Worm (Caenorhabditis elegans) whole organism, L3 larva: Measurements from ENCODE around the gene cls-3.

Experiments
- ZK546.5 ChIP-seq: sonication (generic microtip); optimal IDR thresholded peaks from 2 replicates; lab custom pipeline; 2017; ENCODE audit warnings: missing biosample characterization, missing genetic modification characterization
- aly-2 ChIP-seq: fragments of 150-350 bp; optimal IDR thresholded peaks from 2 replicates; lab custom pipeline; 2014; ENCODE audit warnings: missing biosample characterization, missing genetic modification characterization
- ama-1 ChIP-seq: fragments of 150-350 bp; optimal IDR thresholded peaks from 2 replicates; lab custom pipeline; 2018
- ceh-28 ChIP-seq: fragments of 150-350 bp; optimal IDR thresholded peaks from 2 replicates; lab custom pipeline; 2014; ENCODE audit warnings: missing biosample characterization, missing genetic modification reagents, missing genetic modification characterization
- ceh-82 ChIP-seq: fragments of 150-350 bp; optimal IDR thresholded peaks from 2 replicates; lab custom pipeline; 2014; ENCODE audit warnings: missing biosample characterization, missing genetic modification characterization
- daf-12 ChIP-seq: fragments of 150-350 bp; optimal IDR thresholded peaks from 2 replicates; lab custom pipeline; 2014; ENCODE audit warnings: missing biosample characterization, missing genetic modification reagents, missing genetic modification characterization
- egl-27 ChIP-seq: sonication (generic microtip); optimal IDR thresholded peaks from 4 replicates; lab custom pipeline; 2017; ENCODE audit warnings: missing biosample characterization, missing genetic modification reagents, missing genetic modification characterization
- elt-1 ChIP-seq: fragments of 150-350 bp; optimal IDR thresholded peaks from 2 replicates; lab custom pipeline; 2014; ENCODE audit warnings: missing biosample characterization, missing genetic modification characterization
- elt-2 ChIP-seq: sonication (generic microtip); optimal IDR thresholded peaks from 2 replicates; lab custom pipeline; 2016; ENCODE audit warnings: missing genetic modification reagents, mild to moderate bottlenecking, missing genetic modification characterization, missing compliant biosample characterization
- elt-3 ChIP-seq, 3 experiments: fragments of 150-350 bp in 1 of 3; sonication (generic microtip) in 2 of 3; optimal IDR thresholded peaks; 2 replicates in 2 of 3; 4 replicates in 1 of 3; lab custom pipeline; 2014 to 2017; ENCODE audit warnings: missing biosample characterization in 3 of 3, missing genetic modification characterization in 3 of 3
- eor-1 ChIP-seq, 2 experiments: fragments of 150-350 bp; optimal IDR thresholded peaks; 2 replicates each; lab custom pipeline; 2014 to 2018; ENCODE audit warnings: missing biosample characterization in 2 of 2, missing genetic modification characterization in 2 of 2
- fkh-10 ChIP-seq: sonication (generic microtip); optimal IDR thresholded peaks from 2 replicates; lab custom pipeline; 2017; ENCODE audit warnings: missing biosample characterization, missing genetic modification reagents, missing genetic modification characterization
- fkh-2 ChIP-seq: fragments of 150-350 bp; optimal IDR thresholded peaks from 2 replicates; lab custom pipeline; 2014; ENCODE audit warnings: missing biosample characterization, missing genetic modification reagents, missing genetic modification characterization
- fos-1 ChIP-seq: fragments of 150-350 bp; optimal IDR thresholded peaks from 2 replicates; lab custom pipeline; 2014; ENCODE audit warnings: missing biosample characterization, missing genetic modification characterization
- hmg-11 ChIP-seq: sonication (generic microtip); optimal IDR thresholded peaks from 2 replicates; lab custom pipeline; 2016; ENCODE audit warnings: missing genetic modification characterization, missing compliant biosample characterization
- jun-1 ChIP-seq: fragments of 150-350 bp; optimal IDR thresholded peaks from 2 replicates; lab custom pipeline; 2014; ENCODE audit warnings: missing biosample characterization, missing genetic modification reagents, missing genetic modification characterization
- lin-39 ChIP-seq: fragments of 150-350 bp; optimal IDR thresholded peaks from 2 replicates; lab custom pipeline; 2018; ENCODE audit warnings: missing biosample characterization, missing genetic modification reagents, missing genetic modification characterization
- lsy-12 ChIP-seq: sonication (generic microtip); optimal IDR thresholded peaks from 2 replicates; lab custom pipeline; 2016; ENCODE audit warnings: mild to moderate bottlenecking, missing genetic modification characterization, missing compliant biosample characterization
- mdl-1 ChIP-seq: fragments of 150-350 bp; optimal IDR thresholded peaks from 2 replicates; lab custom pipeline; 2014; ENCODE audit warnings: missing biosample characterization, missing genetic modification characterization
- mml-1 ChIP-seq: fragments of 150-350 bp; sonication (generic microtip); optimal IDR thresholded peaks from 3 replicates; lab custom pipeline; 2014; ENCODE audit warnings: missing biosample characterization, missing genetic modification characterization
- nfya-1 ChIP-seq: sonication (generic microtip); optimal IDR thresholded peaks from 2 replicates; lab custom pipeline; 2017; ENCODE audit warnings: missing genetic modification characterization, mild to moderate bottlenecking, missing compliant biosample characterization, antibody characterized with exemption, moderate library complexity; ENCODE audit not compliant: insufficient read depth
- nhr-11 ChIP-seq: fragments of 150-350 bp; optimal IDR thresholded peaks from 2 replicates; lab custom pipeline; 2014; ENCODE audit warnings: missing biosample characterization, missing genetic modification characterization
- nhr-237 ChIP-seq: fragments of 150-350 bp; optimal IDR thresholded peaks from 2 replicates; lab custom pipeline; 2014; ENCODE audit warnings: missing biosample characterization, missing genetic modification characterization
- nhr-25 ChIP-seq: sonication (generic microtip); optimal IDR thresholded peaks from 2 replicates; lab custom pipeline; 2017; ENCODE audit warnings: missing biosample characterization, missing genetic modification characterization
- nhr-28 ChIP-seq: fragments of 150-350 bp; optimal IDR thresholded peaks from 2 replicates; lab custom pipeline; 2014; ENCODE audit warnings: missing biosample characterization, missing genetic modification characterization
- nhr-43 ChIP-seq: sonication (generic microtip); optimal IDR thresholded peaks from 2 replicates; lab custom pipeline; 2016; ENCODE audit warnings: mild to moderate bottlenecking, missing genetic modification characterization, missing compliant biosample characterization; ENCODE audit not compliant: poor library complexity, severe bottlenecking
- nhr-67 ChIP-seq: fragments of 150-350 bp; optimal IDR thresholded peaks from 2 replicates; lab custom pipeline; 2014; ENCODE audit warnings: missing biosample characterization, missing genetic modification characterization
- pha-4 ChIP-seq: fragments of 150-350 bp; optimal IDR thresholded peaks from 2 replicates; lab custom pipeline; 2014; ENCODE audit warnings: missing biosample characterization, missing genetic modification reagents, missing genetic modification characterization
- pqm-1 ChIP-seq: fragments of 150-350 bp; optimal IDR thresholded peaks from 2 replicates; lab custom pipeline; 2017; ENCODE audit warnings: missing biosample characterization, missing genetic modification characterization, inconsistent platforms
- sea-2 ChIP-seq: fragments of 150-350 bp; sonication (generic microtip); optimal IDR thresholded peaks from 4 replicates; lab custom pipeline; 2014; ENCODE audit warnings: missing biosample characterization, missing genetic modification reagents, missing genetic modification characterization
- snpc-4 ChIP-seq: fragments of 150-350 bp; optimal IDR thresholded peaks from 2 replicates; lab custom pipeline; 2014; ENCODE audit warnings: missing biosample characterization, missing genetic modification characterization
- tbx-2 ChIP-seq: sonication (generic microtip); optimal IDR thresholded peaks from 2 replicates; lab custom pipeline; 2016; ENCODE audit warnings: mild to moderate bottlenecking, missing genetic modification characterization, missing compliant biosample characterization
- unc-39 ChIP-seq: sonication (generic microtip); optimal IDR thresholded peaks from 4 replicates; lab custom pipeline; 2017; ENCODE audit warnings: missing biosample characterization, missing genetic modification characterization
- zag-1 ChIP-seq: fragments of 150-350 bp; optimal IDR thresholded peaks from 2 replicates; lab custom pipeline; 2014; ENCODE audit warnings: missing biosample characterization, missing genetic modification characterization
- ztf-11 ChIP-seq: fragments of 150-350 bp; optimal IDR thresholded peaks from 2 replicates; lab custom pipeline; 2014; ENCODE audit warnings: missing biosample characterization, missing genetic modification characterization

Gene cls-3

ce11 chrIII:9206185-9206584 lies 15.3 kb upstream of the cls-3 start, which contains the start of gene ZC84.1:
TSS of gene ZC84.1 (minus strand) at chrIII:9206285.
- no peak for TF ChIP-seq sea-2 (GFP tag; lab: Kevin White, UChicago)
- TF ChIP-seq mdl-1 (tag; lab: Kevin White, UChicago), result no peak
- TF ChIP-seq eor-1 (tag; optimal IDR thresholded peaks at IDR 0.05; lab: Kevin White, UChicago), result no peak
- no peak for TF ChIP-seq elt-1 (tag; lab: Kevin White, UChicago)
- no peak for TF ChIP-seq jun-1 (tag; lab: Kevin White, UChicago)
- no peak for TF ChIP-seq ceh-28 (tag; lab: Kevin White, UChicago)
- no peak for TF ChIP-seq ceh-82 (tag; lab: Kevin White, UChicago)
- TF ChIP-seq daf-12 (tag; lab: Kevin White, UChicago), result no peak
- no peak for TF ChIP-seq lsy-12 (tag; lab: Kevin White, UChicago)
- no peak for TF ChIP-seq nhr-43 (tag; lab: Kevin White, UChicago)

DNA sequence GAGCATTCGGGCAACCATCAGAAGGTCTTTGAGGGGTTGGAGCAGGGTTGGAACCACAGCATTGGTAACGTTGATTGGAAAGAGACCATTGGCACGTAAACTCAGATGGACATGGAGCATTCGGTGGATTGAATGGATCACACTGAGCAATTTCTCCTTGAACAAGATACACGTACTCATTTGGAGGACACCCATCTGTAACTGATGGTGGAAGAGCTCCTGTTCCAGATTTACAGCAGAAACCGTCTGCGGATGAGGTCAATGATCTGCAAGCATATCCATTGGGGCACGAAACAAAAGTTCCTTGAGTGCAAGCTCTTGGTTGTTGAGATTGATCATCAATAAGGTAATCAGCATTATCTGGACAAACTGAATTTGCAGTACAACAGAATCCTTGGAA lies 11.1 kb upstream of the cls-3 start:
- TF ChIP-seq fos-1 (tag; lab: Kevin White, UChicago) (no peak), nhr-28 (tag; lab: Kevin White, UChicago) (no peak), nhr-237 (tag; lab: Kevin White, UChicago) (no peak), fkh-10 (GFP tag; lab: Kevin White, UChicago) (no peak), nhr-25 (tag; lab: Kevin White, UChicago) (no peak), sea-2 (GFP tag; lab: Kevin White, UChicago) (no peak), hmg-11 (tag; lab: Kevin White, UChicago) (no peak), jun-1 (tag; lab: Kevin White, UChicago) (no peak), tbx-2 (tag; lab: Kevin White, UChicago) (no peak), elt-2 (tag; lab: Kevin White, UChicago) (no peak), mml-1 (no peak), lsy-12 (tag; lab: Kevin White, UChicago) (no peak)

- no peak for TF ChIP-seq elt-3 (tag; optimal IDR thresholded peaks at IDR 0.05; lab: Kevin White, UChicago)
- TF ChIP-seq hmg-11 (tag; lab: Kevin White, UChicago), result no peak
- no peak for TF ChIP-seq snpc-4
- TF ChIP-seq fkh-10 (GFP tag; lab: Kevin White, UChicago), result no peak
- TF ChIP-seq lin-39, result no peak
Measured at ce11 chrIII:9199605-9200004, 8.7 kb upstream of the cls-3 start, which contains the start of gene ZC84.6. TSS of gene ZC84.6 (minus strand) at chrIII:9199705.

- TF ChIP-seq fkh-2 (tag; lab: Kevin White, UChicago) (no peak), ama-1 (lab: Kevin White, UChicago) (no peak), nhr-28 (tag; lab: Kevin White, UChicago) (no peak), nhr-43 (tag; lab: Kevin White, UChicago) (no peak), snpc-4 (no peak), ZK546.5 (tag; lab: Kevin White, UChicago) (no peak), nhr-237 (tag; lab: Kevin White, UChicago) (no peak), ztf-11 (no peak), nhr-25 (tag; lab: Kevin White, UChicago) (no peak), unc-39 (tag; lab: Kevin White, UChicago) (no peak), nhr-11 (no peak), jun-1 (tag; lab: Kevin White, UChicago) (no peak), lsy-12 (tag; lab: Kevin White, UChicago) (no peak), mdl-1 (tag; lab: Kevin White, UChicago) (no peak), egl-27 (tag; lab: Kevin White, UChicago) (no peak), nfya-1 (tag; lab: Kevin White, UChicago) (no peak), lin-39 (no peak)
Measured at ce11 chrIII:9185722-9186121, 5.2 kb downstream of the cls-3 start, which contains the start of gene ZC84.7. TSS of gene ZC84.7 (plus strand) at chrIII:9186022.

DNA sequence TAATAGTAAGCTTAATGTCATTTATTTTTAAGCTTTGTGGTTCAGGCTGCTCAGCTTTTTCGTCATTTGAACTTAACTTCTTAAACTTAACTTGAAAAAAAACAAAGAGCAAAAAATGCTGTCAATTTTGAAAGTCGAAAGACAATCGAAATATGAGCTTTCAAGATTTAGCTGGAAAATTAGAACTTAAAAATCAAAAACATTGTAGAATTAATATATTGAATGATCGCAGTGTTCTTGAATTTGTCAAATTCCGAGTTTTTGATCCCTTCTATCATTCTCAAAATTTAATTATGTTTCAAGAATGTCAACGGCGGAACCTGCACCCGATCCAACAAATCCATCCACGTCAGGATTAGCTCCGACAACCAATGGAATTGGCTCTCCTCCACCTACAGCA lies 9.7 kb downstream of the cls-3 start, which contains the start of gene tax-4:
Gene tax-4 (plus strand): TSS at position 301 of the 400 bp plus-strand sequence.
- TF ChIP-seq elt-3 (tag; optimal IDR thresholded peaks at IDR 0.05; lab: Kevin White, UChicago) (no peak), zag-1 (tag; lab: Kevin White, UChicago) (no peak), pqm-1 (no peak), mml-1 (no peak), aly-2 (tag; lab: Kevin White, UChicago) (no peak), nfya-1 (tag; lab: Kevin White, UChicago) (no peak), unc-39 (tag; lab: Kevin White, UChicago) (no peak), sea-2 (GFP tag; lab: Kevin White, UChicago) (no peak), tbx-2 (tag; lab: Kevin White, UChicago) (no peak), nhr-28 (tag; lab: Kevin White, UChicago) (no peak), nhr-43 (tag; lab: Kevin White, UChicago) (no peak), pha-4 (tag; lab: Kevin White, UChicago) (no peak), nhr-67 (tag; lab: Kevin White, UChicago) (no peak), ama-1 (lab: Kevin White, UChicago) (no peak)
